Fruit fly (Drosophila melanogaster) whole organism, embryonic: ENCODE data around the gene ATPsynepsilonL.
A peak's percentile ranks its signal among the peaks of the same experiment; 100 is the strongest.

Experiments used
- B-H1 ChIP-seq: fragments of 200-800 bp; sonication (Bioruptor generic); IDR thresholded peaks from 3 replicates; pipeline ENCODE4 v1.3.6; 2022; ENCODE audit warnings: missing biosample characterization, missing genetic modification characterization
- Bgb ChIP-seq: fragments of 200-800 bp; sonication (Bioruptor generic); IDR thresholded peaks from 2 replicates; pipeline ENCODE4 v1.3.6; 2022; ENCODE audit warnings: missing biosample characterization, missing genetic modification characterization; ENCODE audit not compliant: partially characterized antibody
- CG10366 ChIP-seq: fragments of 200-800 bp; sonication (Bioruptor generic); IDR thresholded peaks from 2 replicates; pipeline ENCODE4 v1.3.6; 2022; ENCODE audit warnings: missing biosample characterization, missing genetic modification characterization
- CG11456 ChIP-seq: fragments of 200-800 bp; sonication (Bioruptor generic); IDR thresholded peaks from 3 replicates; pipeline ENCODE4 v1.3.6; 2022; ENCODE audit warnings: missing biosample characterization, missing genetic modification characterization
- CG11560 ChIP-seq: fragments of 200-800 bp; sonication (Bioruptor generic); IDR thresholded peaks from 3 replicates; pipeline ENCODE4 v1.3.6; 2022; ENCODE audit warnings: missing biosample characterization, missing genetic modification characterization
- CG11695 ChIP-seq: fragments of 200-800 bp; sonication (Bioruptor generic); IDR thresholded peaks from 3 replicates; pipeline ENCODE4 v1.3.6; 2022; ENCODE audit warnings: missing biosample characterization, missing genetic modification characterization
- CG12219 ChIP-seq: fragments of 200-800 bp; sonication (Bioruptor generic); optimal IDR thresholded peaks from 3 replicates; lab custom pipeline; 2018; ENCODE audit warnings: missing biosample characterization, mild to moderate bottlenecking, missing genetic modification characterization
- CG12236 ChIP-seq: fragments of 200-800 bp; sonication (Bioruptor generic); optimal IDR thresholded peaks from 2 replicates; lab custom pipeline; 2016; ENCODE audit warnings: missing biosample characterization, missing genetic modification characterization
- CG13123 ChIP-seq: fragments of 200-800 bp; sonication (Bioruptor generic); optimal IDR thresholded peaks from 2 replicates; lab custom pipeline; 2016; ENCODE audit warnings: missing biosample characterization, missing genetic modification characterization
- CG13894 ChIP-seq: fragments of 200-800 bp; sonication (Bioruptor generic); optimal IDR thresholded peaks from 3 replicates; lab custom pipeline; 2018; ENCODE audit warnings: missing biosample characterization, mild to moderate bottlenecking, missing genetic modification characterization, moderate library complexity
- CG17612 ChIP-seq: fragments of 200-800 bp; sonication (Bioruptor generic); IDR thresholded peaks from 2 replicates; pipeline ENCODE4 v1.3.6; 2022; ENCODE audit warnings: missing biosample characterization, missing genetic modification characterization
- CG31388 ChIP-seq: fragments of 200-800 bp; sonication (Bioruptor generic); optimal IDR thresholded peaks from 2 replicates; lab custom pipeline; 2016; ENCODE audit warnings: missing biosample characterization, missing genetic modification characterization
- CG3163 ChIP-seq: fragments of 200-800 bp; sonication (Bioruptor generic); optimal IDR thresholded peaks from 3 replicates; lab custom pipeline; 2016; ENCODE audit warnings: missing biosample characterization, missing genetic modification characterization
- CG4282 ChIP-seq: fragments of 200-800 bp; sonication (Bioruptor generic); optimal IDR thresholded peaks from 2 replicates; lab custom pipeline; 2016; ENCODE audit warnings: missing biosample characterization, missing genetic modification characterization
- CG6765 ChIP-seq: fragments of 200-800 bp; sonication (Bioruptor generic); optimal IDR thresholded peaks from 3 replicates; lab custom pipeline; 2017; ENCODE audit warnings: missing biosample characterization, mild to moderate bottlenecking, missing genetic modification characterization
- CG7372 ChIP-seq: fragments of 200-800 bp; sonication (Bioruptor generic); IDR thresholded peaks from 2 replicates; pipeline ENCODE4 v1.3.6; 2022; ENCODE audit warnings: missing biosample characterization, missing genetic modification characterization
- CG7786 ChIP-seq: fragments of 200-800 bp; sonication (Bioruptor generic); optimal IDR thresholded peaks from 2 replicates; lab custom pipeline; 2016; ENCODE audit warnings: missing biosample characterization, missing genetic modification characterization
- Deaf1 ChIP-seq: fragments of 200-800 bp; optimal IDR thresholded peaks from 3 replicates; lab custom pipeline; 2019; ENCODE audit warnings: missing biosample characterization, mild to moderate bottlenecking, missing genetic modification characterization, moderate library complexity
- Dip2 ChIP-seq: fragments of 200-800 bp; sonication (Bioruptor generic); IDR thresholded peaks from 2 replicates; pipeline ENCODE4 v1.3.6; 2022; ENCODE audit warnings: missing biosample characterization, missing genetic modification characterization
- Dp ChIP-seq: fragments of 200-800 bp; sonication (Bioruptor generic); optimal IDR thresholded peaks from 2 replicates; lab custom pipeline; 2018; ENCODE audit warnings: missing biosample characterization, mild to moderate bottlenecking, missing genetic modification characterization, moderate library complexity
- Ets65A ChIP-seq: fragments of 200-800 bp; sonication (Bioruptor generic); peaks from one replicate; lab custom pipeline; 2016; ENCODE audit warnings: missing biosample characterization, missing genetic modification characterization
- H2.0 ChIP-seq: fragments of 200-800 bp; sonication (Bioruptor generic); IDR thresholded peaks from 2 replicates; pipeline ENCODE4 v1.3.6; 2022; ENCODE audit warnings: missing biosample characterization, missing genetic modification characterization
- MTF-1 ChIP-seq: fragments of 200-800 bp; sonication (Bioruptor generic); optimal IDR thresholded peaks from 2 replicates; lab custom pipeline; 2018; ENCODE audit warnings: missing biosample characterization, mild to moderate bottlenecking, missing genetic modification characterization, borderline replicate concordance
- Med ChIP-seq: fragments of 200-800 bp; sonication (Bioruptor generic); peaks from one replicate; lab custom pipeline; 2016; ENCODE audit warnings: missing biosample characterization, missing genetic modification characterization, mild to moderate bottlenecking, inconsistent platforms, moderate library complexity
- Meics ChIP-seq: fragments of 200-800 bp; sonication (Bioruptor generic); optimal IDR thresholded peaks from 2 replicates; lab custom pipeline; 2017; ENCODE audit warnings: missing biosample characterization, mild to moderate bottlenecking, missing genetic modification characterization
- Mrtf ChIP-seq: fragments of 200-800 bp; sonication (Bioruptor generic); IDR thresholded peaks from 3 replicates; pipeline ENCODE4 v1.3.6; 2022; ENCODE audit warnings: missing biosample characterization, missing genetic modification characterization
- NK7.1 ChIP-seq: fragments of 200-800 bp; sonication (Bioruptor generic); optimal IDR thresholded peaks from 3 replicates; lab custom pipeline; 2016; ENCODE audit warnings: missing biosample characterization, missing genetic modification characterization
- Sox102F ChIP-seq: fragments of 200-800 bp; sonication (Bioruptor generic); optimal IDR thresholded peaks from 2 replicates; lab custom pipeline; 2018; ENCODE audit warnings: missing biosample characterization, mild to moderate bottlenecking, missing genetic modification characterization, moderate library complexity
- Stat92E ChIP-seq, 3 experiments: fragments of >200 bp in 2 of 3; fragments of 200-800 bp in 1 of 3; sonication (Bioruptor generic) in 1 of 3; optimal IDR thresholded peaks; 2 replicates each; lab custom pipeline; 2017 to 2019; ENCODE audit warnings: missing biosample characterization in 3 of 3, missing genetic modification characterization in 3 of 3, mild to moderate bottlenecking in 1 of 3, moderate library complexity in 1 of 3
- ato ChIP-seq: fragments of 200-800 bp; sonication (Bioruptor generic); IDR thresholded peaks from 2 replicates; pipeline ENCODE4 v1.3.6; 2022; ENCODE audit warnings: missing biosample characterization, missing genetic modification characterization; ENCODE audit not compliant: partially characterized antibody
- bab2 ChIP-seq: fragments of 200-800 bp; sonication (Bioruptor generic); optimal IDR thresholded peaks from 2 replicates; lab custom pipeline; 2016; ENCODE audit warnings: missing biosample characterization, missing genetic modification characterization
- bbx ChIP-seq: fragments of 200-800 bp; sonication (Bioruptor generic); IDR thresholded peaks from 2 replicates; pipeline ENCODE4 v1.3.6; 2022; ENCODE audit warnings: missing biosample characterization, missing genetic modification characterization; ENCODE audit not compliant: partially characterized antibody
- cad ChIP-seq: fragments of >200 bp; optimal IDR thresholded peaks from 2 replicates; lab custom pipeline; 2017; ENCODE audit warnings: missing biosample characterization, missing genetic modification characterization
- corto ChIP-seq: fragments of 200-800 bp; sonication (Bioruptor generic); optimal IDR thresholded peaks from 2 replicates; lab custom pipeline; 2016; ENCODE audit warnings: missing biosample characterization, mild to moderate bottlenecking, missing genetic modification characterization, moderate library complexity
- ind ChIP-seq: fragments of 200-800 bp; sonication (Bioruptor generic); optimal IDR thresholded peaks from 3 replicates; lab custom pipeline; 2016; ENCODE audit warnings: missing biosample characterization, missing genetic modification characterization
- lbe ChIP-seq: fragments of 200-800 bp; sonication (Bioruptor generic); optimal IDR thresholded peaks from 2 replicates; lab custom pipeline; 2016; ENCODE audit warnings: missing biosample characterization, mild to moderate bottlenecking, missing genetic modification characterization
- lola ChIP-seq, 3 experiments: fragments of >200 bp in 2 of 3; fragments of 200-800 bp in 1 of 3; sonication (Bioruptor generic) in 1 of 3; optimal IDR thresholded peaks; 2 replicates each; lab custom pipeline; 2017 to 2019; ENCODE audit warnings: missing biosample characterization in 3 of 3, missing genetic modification characterization in 3 of 3, mild to moderate bottlenecking in 1 of 3, moderate library complexity in 1 of 3
- mam ChIP-seq: fragments of 200-800 bp; sonication (Bioruptor generic); optimal IDR thresholded peaks from 3 replicates; lab custom pipeline; 2016; ENCODE audit warnings: missing biosample characterization, missing genetic modification characterization
- mirr ChIP-seq: fragments of 200-800 bp; sonication (Bioruptor generic); optimal IDR thresholded peaks from 3 replicates; lab custom pipeline; 2018; ENCODE audit warnings: missing biosample characterization, mild to moderate bottlenecking, missing genetic modification characterization
- nmo ChIP-seq: fragments of 200-800 bp; sonication (Bioruptor generic); optimal IDR thresholded peaks from 2 replicates; lab custom pipeline; 2018; ENCODE audit warnings: missing biosample characterization, mild to moderate bottlenecking, missing genetic modification characterization, moderate library complexity
- nom ChIP-seq: fragments of 200-800 bp; sonication (Bioruptor generic); optimal IDR thresholded peaks from 2 replicates; lab custom pipeline; 2017; ENCODE audit warnings: missing biosample characterization, missing genetic modification characterization, mild to moderate bottlenecking, moderate library complexity, missing genetic modification reagents
- oc ChIP-seq: fragments of 200-800 bp; sonication (Bioruptor generic); optimal IDR thresholded peaks from 2 replicates; lab custom pipeline; 2018; ENCODE audit warnings: missing biosample characterization, mild to moderate bottlenecking, missing genetic modification characterization, moderate library complexity
- onecut ChIP-seq: fragments of 200-800 bp; sonication (Bioruptor generic); IDR thresholded peaks from 2 replicates; pipeline ENCODE4 v1.3.6; 2022; ENCODE audit warnings: missing biosample characterization, missing genetic modification characterization
- pnt ChIP-seq: fragments of 200-800 bp; sonication (Bioruptor generic); optimal IDR thresholded peaks from 3 replicates; lab custom pipeline; 2016; ENCODE audit warnings: missing biosample characterization, missing genetic modification characterization
- so ChIP-seq: fragments of 200-800 bp; sonication (Bioruptor generic); IDR thresholded peaks from 3 replicates; pipeline ENCODE4 v1.3.6; 2022; ENCODE audit warnings: missing biosample characterization, missing genetic modification characterization
- sqz ChIP-seq: fragments of 200-800 bp; sonication (Bioruptor generic); optimal IDR thresholded peaks from 3 replicates; lab custom pipeline; 2018; ENCODE audit warnings: missing biosample characterization, mild to moderate bottlenecking, missing genetic modification characterization
- trem ChIP-seq: fragments of 200-800 bp; optimal IDR thresholded peaks from 3 replicates; lab custom pipeline; 2019; ENCODE audit warnings: missing biosample characterization, mild to moderate bottlenecking, missing genetic modification characterization, moderate library complexity
- unc-4 ChIP-seq: fragments of 200-800 bp; sonication (Bioruptor generic); IDR thresholded peaks from 2 replicates; pipeline ENCODE4 v1.3.6; 2022; ENCODE audit warnings: missing biosample characterization, missing genetic modification characterization; ENCODE audit not compliant: partially characterized antibody
- wek ChIP-seq: fragments of 200-800 bp; sonication (Bioruptor generic); optimal IDR thresholded peaks from 3 replicates; lab custom pipeline; 2018; ENCODE audit warnings: missing biosample characterization, mild to moderate bottlenecking, missing genetic modification characterization, moderate library complexity
- yki ChIP-seq: fragments of >200 bp; optimal IDR thresholded peaks from 3 replicates; lab custom pipeline; 2018
- zen2 ChIP-seq: fragments of 200-800 bp; sonication (Bioruptor generic); IDR thresholded peaks from 3 replicates; pipeline ENCODE4 v1.3.6; 2022; ENCODE audit warnings: missing biosample characterization, missing genetic modification characterization; ENCODE audit not compliant: partially characterized antibody

The ATPsynepsilonL gene

dm6 chr3R:10089171-10089664 is 32.4 kb upstream of the ATPsynepsilonL start (continued):
- TF ChIP-seq lola (GFP tag; optimal IDR thresholded peaks at IDR 0.05; lab: Kevin White, UChicago) (no peak), mirr (GFP tag; lab: Kevin White, UChicago) (no peak), Deaf1 (tag; lab: Kevin White, UChicago) (peak; percentile 3), CG7372 (no peak), nom (GFP tag; lab: Kevin White, UChicago) (peak; percentile 25), B-H1 (GFP tag; lab: Robert Waterston, UW) (no peak), CG12236 (no peak), mam (GFP tag; lab: Kevin White, UChicago) (no peak), Sox102F (GFP tag; lab: Kevin White, UChicago) (no peak), CG13123 (GFP tag; lab: Kevin White, UChicago) (no peak), CG11456 (GFP tag; lab: Robert Waterston, UW) (no peak), CG10366 (GFP tag; lab: Robert Waterston, UW) (no peak), CG6765 (GFP tag; lab: Kevin White, UChicago) (no peak), CG11695 (no peak; the same call in 2 of the 3 replicates), Stat92E (GFP tag; optimal IDR thresholded peaks at IDR 0.05; lab: Kevin White, UChicago) (no peak), lbe (GFP tag; lab: Kevin White, UChicago) (peak; percentile 67), ato (GFP tag; lab: Robert Waterston, UW) (no peak), Med (GFP tag; lab: Kevin White, UChicago) (peak; percentile 31), CG4282 (no peak), CG7786 (GFP tag; lab: Kevin White, UChicago) (no peak), bbx (GFP tag; lab: Robert Waterston, UW) (no peak), Dp (no peak), CG12219 (no peak), H2.0 (GFP tag; lab: Robert Waterston, UW) (no peak; the same call in 1 of the 2 replicates), bab2 (GFP tag; lab: Kevin White, UChicago) (no peak), zen2 (0 out of 3 replicates have a peak, but pooled peaks have one; percentile 26), Mrtf (no peak), Dip2 (GFP tag; lab: Robert Waterston, UW) (no peak), cad (GFP tag; lab: Kevin White, UChicago) (no peak), wek (GFP tag; lab: Kevin White, UChicago) (no peak), unc-4 (GFP tag; lab: Robert Waterston, UW) (peak; percentile 47), CG13894 (no peak), nmo (GFP tag; lab: Kevin White, UChicago) (no peak), Ets65A (GFP tag; lab: Kevin White, UChicago) (no peak), onecut (GFP tag; lab: Robert Waterston, UW) (peak; percentile 69), oc (tag; lab: Kevin White, UChicago) (peak; percentile 46), so (GFP tag; lab: Robert Waterston, UW) (no peak), corto (peak; percentile 34), NK7.1 (GFP tag; lab: Kevin White, UChicago) (no peak), Bgb (no peak; the same call in 1 of the 2 replicates), Meics (GFP tag; lab: Kevin White, UChicago) (no peak), ind (no peak), pnt (no peak), CG17612 (no peak), MTF-1 (GFP tag; lab: Kevin White, UChicago) (no peak), CG3163 (no peak), CG11560 (tag; lab: Robert Waterston, UW) (no peak), sqz (GFP tag; lab: Kevin White, UChicago) (no peak), trem (no peak), CG31388 (GFP tag; lab: Kevin White, UChicago) (no peak), yki (lab: Kevin White, UChicago) (peak; percentile 32)
